Worm (Caenorhabditis elegans) whole organism, late embryonic: Measurements from ENCODE around the gene Y49E10.4.

ENCODE experiments used
- C08G9.2 ChIP-seq: sonication (generic microtip); optimal IDR thresholded peaks from 2 replicates; lab custom pipeline; 2016; ENCODE audit warnings: mild to moderate bottlenecking, missing genetic modification characterization, moderate library complexity, missing compliant biosample characterization
- C38D4.7 ChIP-seq: fragments of 200-800 bp; sonication (Bioruptor generic); optimal IDR thresholded peaks from 2 replicates; lab custom pipeline; 2018; ENCODE audit warnings: mild to moderate bottlenecking, missing genetic modification characterization, moderate library complexity, missing compliant biosample characterization
- F13H6.1 ChIP-seq: sonication (generic microtip); optimal IDR thresholded peaks from 2 replicates; lab custom pipeline; 2016; ENCODE audit warnings: missing genetic modification characterization, missing compliant biosample characterization
- T23F11.4 ChIP-seq: fragments of 200-800 bp; sonication (Bioruptor generic); optimal IDR thresholded peaks from 2 replicates; lab custom pipeline; 2018; ENCODE audit warnings: mild to moderate bottlenecking, missing genetic modification characterization, missing compliant biosample characterization
- Y22D7AL.16 ChIP-seq: sonication (generic microtip); optimal IDR thresholded peaks from 2 replicates; lab custom pipeline; 2016; ENCODE audit warnings: missing genetic modification characterization, missing compliant biosample characterization
- ahr-1 ChIP-seq: sonication (generic microtip); optimal IDR thresholded peaks from 2 replicates; lab custom pipeline; 2016; ENCODE audit warnings: missing genetic modification characterization, missing compliant biosample characterization
- ama-1 ChIP-seq: fragments of 150-350 bp; optimal IDR thresholded peaks from 2 replicates; lab custom pipeline; 2014
- ceh-14 ChIP-seq: sonication (generic microtip); optimal IDR thresholded peaks from 2 replicates; lab custom pipeline; 2016; ENCODE audit warnings: missing genotype, missing genetic modification characterization, missing compliant biosample characterization
- ceh-18 ChIP-seq: sonication (generic microtip); optimal IDR thresholded peaks from 2 replicates; lab custom pipeline; 2016; ENCODE audit warnings: missing genetic modification characterization, missing compliant biosample characterization
- ceh-19 ChIP-seq: fragments of 200-800 bp; sonication (Bioruptor generic); optimal IDR thresholded peaks from 2 replicates; lab custom pipeline; 2018; ENCODE audit warnings: mild to moderate bottlenecking, missing genetic modification characterization, missing compliant biosample characterization
- ceh-2 ChIP-seq: sonication (generic microtip); optimal IDR thresholded peaks from 2 replicates; lab custom pipeline; 2016; ENCODE audit warnings: missing genotype, missing genetic modification characterization, missing compliant biosample characterization
- ceh-24 ChIP-seq: sonication (generic microtip); optimal IDR thresholded peaks from 2 replicates; lab custom pipeline; 2016; ENCODE audit warnings: mild to moderate bottlenecking, missing genetic modification characterization, missing compliant biosample characterization
- ceh-31 ChIP-seq: sonication (generic microtip); optimal IDR thresholded peaks from 2 replicates; lab custom pipeline; 2016; ENCODE audit warnings: missing genetic modification characterization, missing compliant biosample characterization
- ceh-34 ChIP-seq: sonication (generic microtip); optimal IDR thresholded peaks from 2 replicates; lab custom pipeline; 2016; ENCODE audit warnings: mild to moderate bottlenecking, missing genetic modification characterization, missing compliant biosample characterization
- ceh-45 ChIP-seq: fragments of 200-800 bp; sonication (Bioruptor generic); IDR thresholded peaks from 2 replicates; pipeline ENCODE4 v1.3.6; 2022; ENCODE audit warnings: missing genetic modification reagents, missing genetic modification characterization, missing compliant biosample characterization
- ceh-48 ChIP-seq: sonication (generic microtip); optimal IDR thresholded peaks from 2 replicates; lab custom pipeline; 2016; ENCODE audit warnings: missing genetic modification characterization, inconsistent platforms, missing compliant biosample characterization
- che-1 ChIP-seq: sonication (generic microtip); optimal IDR thresholded peaks from 2 replicates; lab custom pipeline; 2016; ENCODE audit warnings: mild to moderate bottlenecking, missing genetic modification characterization, missing compliant biosample characterization
- dmd-4 ChIP-seq: sonication (generic microtip); optimal IDR thresholded peaks from 2 replicates; lab custom pipeline; 2016; ENCODE audit warnings: borderline replicate concordance, missing genetic modification characterization, missing compliant biosample characterization
- dve-1 ChIP-seq: sonication (generic microtip); optimal IDR thresholded peaks from 2 replicates; lab custom pipeline; 2017; ENCODE audit warnings: antibody characterized with exemption, mild to moderate bottlenecking, missing genetic modification characterization, missing compliant biosample characterization
- elt-2 ChIP-seq: sonication (generic microtip); optimal IDR thresholded peaks from 2 replicates; lab custom pipeline; 2016; ENCODE audit warnings: missing genetic modification reagents, missing genetic modification characterization, missing compliant biosample characterization
- elt-4 ChIP-seq: sonication (generic microtip); optimal IDR thresholded peaks from 2 replicates; lab custom pipeline; 2016; ENCODE audit warnings: missing genetic modification characterization, missing compliant biosample characterization
- ets-4 ChIP-seq: sonication (generic microtip); optimal IDR thresholded peaks from 2 replicates; lab custom pipeline; 2016; ENCODE audit warnings: missing genetic modification characterization, missing compliant biosample characterization
- fax-1 ChIP-seq: sonication (generic microtip); optimal IDR thresholded peaks from 2 replicates; lab custom pipeline; 2016; ENCODE audit warnings: missing genotype, missing genetic modification characterization, missing compliant biosample characterization
- fkh-10 ChIP-seq: fragments of 150-350 bp; optimal IDR thresholded peaks from 2 replicates; lab custom pipeline; 2014; ENCODE audit warnings: missing biosample characterization, missing genetic modification reagents, missing genetic modification characterization
- hlh-13 ChIP-seq: fragments of 200-800 bp; sonication (Bioruptor generic); optimal IDR thresholded peaks from 2 replicates; lab custom pipeline; 2018; ENCODE audit warnings: mild to moderate bottlenecking, missing genetic modification characterization, missing compliant biosample characterization
- hlh-15 ChIP-seq: sonication (generic microtip); optimal IDR thresholded peaks from 2 replicates; lab custom pipeline; 2016; ENCODE audit warnings: missing genetic modification characterization, missing compliant biosample characterization
- hlh-6 ChIP-seq: sonication (generic microtip); optimal IDR thresholded peaks from 2 replicates; lab custom pipeline; 2016; ENCODE audit warnings: missing genotype, missing genetic modification characterization, missing compliant biosample characterization
- hlh-8 ChIP-seq: sonication (generic microtip); optimal IDR thresholded peaks from 2 replicates; lab custom pipeline; 2016; ENCODE audit warnings: missing genotype, missing genetic modification characterization, missing compliant biosample characterization
- lim-6 ChIP-seq: sonication (generic microtip); optimal IDR thresholded peaks from 2 replicates; lab custom pipeline; 2016; ENCODE audit warnings: missing genetic modification characterization, missing compliant biosample characterization
- lin-11 ChIP-seq: fragments of 200-800 bp; sonication (Bioruptor generic); optimal IDR thresholded peaks from 2 replicates; lab custom pipeline; 2018; ENCODE audit warnings: mild to moderate bottlenecking, missing genetic modification characterization, missing compliant biosample characterization
- madf-2 ChIP-seq: sonication (generic microtip); optimal IDR thresholded peaks from 2 replicates; lab custom pipeline; 2017; ENCODE audit warnings: missing genetic modification characterization, missing compliant biosample characterization
- mec-3 ChIP-seq: sonication (generic microtip); optimal IDR thresholded peaks from 2 replicates; lab custom pipeline; 2016; ENCODE audit warnings: borderline replicate concordance, missing genetic modification characterization, missing compliant biosample characterization
- nfya-1 ChIP-seq: sonication (generic microtip); optimal IDR thresholded peaks from 2 replicates; lab custom pipeline; 2017; ENCODE audit warnings: missing genetic modification characterization, mild to moderate bottlenecking, missing compliant biosample characterization, antibody characterized with exemption, moderate library complexity
- nhr-11 ChIP-seq: fragments of 150-350 bp; optimal IDR thresholded peaks from 2 replicates; lab custom pipeline; 2014; ENCODE audit warnings: missing biosample characterization, missing genetic modification characterization
- nhr-232 ChIP-seq: sonication (generic microtip); optimal IDR thresholded peaks from 2 replicates; lab custom pipeline; 2016; ENCODE audit warnings: missing genetic modification characterization, missing compliant biosample characterization
- pag-3 ChIP-seq: sonication (generic microtip); optimal IDR thresholded peaks from 2 replicates; lab custom pipeline; 2016; ENCODE audit warnings: missing compliant biosample characterization, missing genetic modification characterization, borderline replicate concordance
- pat-9 ChIP-seq: fragments of 200-800 bp; sonication (Bioruptor generic); optimal IDR thresholded peaks from 2 replicates; lab custom pipeline; 2018; ENCODE audit warnings: mild to moderate bottlenecking, missing genetic modification characterization, moderate library complexity, missing compliant biosample characterization
- pha-2 ChIP-seq: sonication (generic microtip); optimal IDR thresholded peaks from 2 replicates; lab custom pipeline; 2017; ENCODE audit warnings: mild to moderate bottlenecking, missing genetic modification characterization, missing compliant biosample characterization
- pha-4 ChIP-seq: fragments of 150-350 bp; optimal IDR thresholded peaks from 2 replicates; lab custom pipeline; 2018; ENCODE audit warnings: missing biosample characterization, missing genetic modification reagents, missing genetic modification characterization
- pros-1 ChIP-seq: fragments of 150-350 bp; optimal IDR thresholded peaks from 2 replicates; lab custom pipeline; 2014; ENCODE audit warnings: missing biosample characterization, missing genetic modification reagents, missing genetic modification characterization
- ref-2 ChIP-seq: sonication (generic microtip); optimal IDR thresholded peaks from 2 replicates; lab custom pipeline; 2016; ENCODE audit warnings: missing genetic modification characterization, missing compliant biosample characterization
- rnt-1 ChIP-seq: sonication (generic microtip); optimal IDR thresholded peaks from 2 replicates; lab custom pipeline; 2016; ENCODE audit warnings: missing genetic modification characterization, missing compliant biosample characterization
- sdc-2 ChIP-seq: sonication (generic microtip); optimal IDR thresholded peaks from 2 replicates; lab custom pipeline; 2016; ENCODE audit warnings: missing genotype, missing genetic modification characterization, missing compliant biosample characterization
- sox-2 ChIP-seq: fragments of 200-800 bp; sonication (Bioruptor generic); IDR thresholded peaks from 2 replicates; pipeline ENCODE4 v1.3.6; 2022; ENCODE audit warnings: missing genetic modification reagents, missing genetic modification characterization, missing compliant biosample characterization
- sox-4 ChIP-seq: sonication (generic microtip); optimal IDR thresholded peaks from 2 replicates; lab custom pipeline; 2017; ENCODE audit warnings: mild to moderate bottlenecking, missing genetic modification characterization, inconsistent platforms, missing compliant biosample characterization
- syd-9 ChIP-seq: sonication (generic microtip); optimal IDR thresholded peaks from 2 replicates; lab custom pipeline; 2016; ENCODE audit warnings: mild to moderate bottlenecking, missing genetic modification characterization, moderate library complexity, missing compliant biosample characterization
- tbx-7 ChIP-seq: sonication (generic microtip); optimal IDR thresholded peaks from 2 replicates; lab custom pipeline; 2016; ENCODE audit warnings: missing genotype, missing genetic modification characterization, missing compliant biosample characterization
- ttx-3 ChIP-seq: sonication (generic microtip); optimal IDR thresholded peaks from 2 replicates; lab custom pipeline; 2016; ENCODE audit warnings: missing genetic modification reagents, missing genetic modification characterization, missing compliant biosample characterization
- unc-3 ChIP-seq, 2 experiments: fragments of 200-800 bp in 1 of 2; sonication (Bioruptor generic) in 1 of 2; sonication (generic microtip) in 1 of 2; conservative IDR thresholded peaks in 1 of 2; optimal IDR thresholded peaks in 1 of 2; 2 replicates each; pipeline versions ENCODE4 v1.3.6 to Lab custom; 2016 to 2022; ENCODE audit warnings: missing compliant biosample characterization in 2 of 2, missing genetic modification characterization in 2 of 2, missing genetic modification reagents in 1 of 2
- unc-55 ChIP-seq: sonication (generic microtip); optimal IDR thresholded peaks from 2 replicates; lab custom pipeline; 2017; ENCODE audit warnings: missing biosample characterization, missing genetic modification reagents, missing genetic modification characterization
- unc-86 ChIP-seq: sonication (generic microtip); optimal IDR thresholded peaks from 2 replicates; lab custom pipeline; 2016; ENCODE audit warnings: missing genetic modification characterization, missing compliant biosample characterization
- zip-5 ChIP-seq: sonication (generic microtip); optimal IDR thresholded peaks from 2 replicates; lab custom pipeline; 2016; ENCODE audit warnings: missing genetic modification characterization, missing compliant biosample characterization
- ztf-16 ChIP-seq: sonication (generic microtip); optimal IDR thresholded peaks from 2 replicates; lab custom pipeline; 2017; ENCODE audit warnings: missing genetic modification characterization, missing compliant biosample characterization

Y49E10.4 gene

ce11 chrIII:12351301-12351700, 32.3 kb downstream of the Y49E10.4 start, which contains the start of the genes pph-4.1 and Y75B8A.31:
Gene pph-4.1, minus strand, starts transcription at chrIII:12351336.
Gene Y75B8A.31, plus strand, starts transcription at chrIII:12351642.
- no peak for TF ChIP-seq che-1 (tag; lab: Kevin White, UChicago)
- peak; percentile 34 for TF ChIP-seq syd-9 (tag; lab: Kevin White, UChicago)
- peak; percentile 82 for TF ChIP-seq tbx-7 (tag; lab: Kevin White, UChicago)
- TF ChIP-seq unc-86 (tag; lab: Kevin White, UChicago): peak; percentile 53
- TF ChIP-seq hlh-13 (GFP tag; lab: Kevin White, UChicago): no peak
- peak; percentile 58 for TF ChIP-seq ceh-34
- TF ChIP-seq ceh-18 (tag; lab: Kevin White, UChicago): peak; percentile 60
- TF ChIP-seq ceh-19 (GFP tag; lab: Kevin White, UChicago): no peak
- no peak for TF ChIP-seq sox-4 (tag; lab: Kevin White, UChicago)
- peak; percentile 19 for TF ChIP-seq ttx-3 (tag; lab: Kevin White, UChicago)
- TF ChIP-seq elt-4 (tag; lab: Kevin White, UChicago): no peak
- TF ChIP-seq madf-2 (tag; lab: Kevin White, UChicago): no peak
- TF ChIP-seq hlh-15 (tag; lab: Kevin White, UChicago): no peak
- no peak for TF ChIP-seq dmd-4 (tag; lab: Kevin White, UChicago)
- TF ChIP-seq ama-1 (lab: Kevin White, UChicago): no peak
- no peak for TF ChIP-seq T23F11.4 (GFP tag; lab: Kevin White, UChicago)
- TF ChIP-seq ceh-48: no peak
- peak; percentile 71 for TF ChIP-seq ceh-14 (tag; lab: Kevin White, UChicago)
- peak; percentile 84 for TF ChIP-seq zip-5 (tag; lab: Kevin White, UChicago)
- peak; percentile 93 for TF ChIP-seq C08G9.2 (tag; lab: Kevin White, UChicago)
- TF ChIP-seq F13H6.1 (tag; lab: Kevin White, UChicago): peak; percentile 32
- peak; percentile 67 for TF ChIP-seq nfya-1 (tag; lab: Kevin White, UChicago)
- TF ChIP-seq pha-4 (tag; lab: Kevin White, UChicago): no peak
- peak; percentile 92 for TF ChIP-seq ceh-2 (tag; lab: Kevin White, UChicago)
- no peak for TF ChIP-seq nhr-11
- TF ChIP-seq rnt-1 (tag; lab: Kevin White, UChicago): peak; percentile 67
- TF ChIP-seq ahr-1 (tag; lab: Kevin White, UChicago): peak; percentile 35
- TF ChIP-seq pha-2 (tag; lab: Kevin White, UChicago): peak; percentile 16
- TF ChIP-seq fkh-10 (GFP tag; lab: Kevin White, UChicago): no peak
- TF ChIP-seq lim-6 (tag; lab: Kevin White, UChicago): peak; percentile 65
- no peak for TF ChIP-seq ceh-45
- TF ChIP-seq nhr-232 (tag; lab: Kevin White, UChicago): no peak
- TF ChIP-seq sox-2: no peak
- TF ChIP-seq dve-1 (tag; lab: Kevin White, UChicago): no peak
- peak; percentile 65 for TF ChIP-seq ref-2
- peak; percentile 72 for TF ChIP-seq pat-9 (tag; lab: Kevin White, UChicago)
- TF ChIP-seq hlh-6 (tag; lab: Kevin White, UChicago): no peak
- peak; percentile 24 for TF ChIP-seq ztf-16 (tag; lab: Kevin White, UChicago)
- TF ChIP-seq lin-11 (tag; lab: Kevin White, UChicago): peak; percentile 8
- no peak for TF ChIP-seq C38D4.7 (GFP tag; lab: Kevin White, UChicago)
- TF ChIP-seq Y22D7AL.16 (tag; lab: Kevin White, UChicago): no peak
- TF ChIP-seq sdc-2 (tag; lab: Kevin White, UChicago): no peak
- TF ChIP-seq elt-2: peak; percentile 77
- peak; percentile 77 for TF ChIP-seq fax-1
- TF ChIP-seq pros-1: no peak
- peak; percentile 83 for TF ChIP-seq hlh-8 (tag; lab: Kevin White, UChicago)
- peak; percentile 81 for TF ChIP-seq mec-3 (tag; lab: Kevin White, UChicago)
- TF ChIP-seq ceh-31: peak; percentile 95
- TF ChIP-seq unc-3 (GFP tag; conservative IDR thresholded peaks at IDR 0.05; lab: Robert Waterston, UW): peak; percentile 35; the same call in 1 of the 2 replicates
- peak; percentile 49 for TF ChIP-seq unc-3 (tag; optimal IDR thresholded peaks at IDR 0.05; lab: Kevin White, UChicago)
- TF ChIP-seq ets-4: peak; percentile 93
- no peak for TF ChIP-seq ceh-24 (tag; lab: Kevin White, UChicago)
- TF ChIP-seq unc-55 (GFP tag; lab: Kevin White, UChicago): no peak
- TF ChIP-seq pag-3 (tag; lab: Kevin White, UChicago): no peak
